Worm (Caenorhabditis elegans): Measurements from ENCODE around the gene C07B5.4.

Gene C07B5.4

ce11 chrX:9512457-9512856 is 17.0 kb upstream of the C07B5.4 start:
- TF ChIP-seq elt-1 (tag; optimal IDR thresholded peaks at IDR 0.05) (peak; percentile 86), R02D3.7 (tag; optimal IDR thresholded peaks at IDR 0.05) (no peak), lin-39 (tag; optimal IDR thresholded peaks at IDR 0.05) (no peak)

DNA sequence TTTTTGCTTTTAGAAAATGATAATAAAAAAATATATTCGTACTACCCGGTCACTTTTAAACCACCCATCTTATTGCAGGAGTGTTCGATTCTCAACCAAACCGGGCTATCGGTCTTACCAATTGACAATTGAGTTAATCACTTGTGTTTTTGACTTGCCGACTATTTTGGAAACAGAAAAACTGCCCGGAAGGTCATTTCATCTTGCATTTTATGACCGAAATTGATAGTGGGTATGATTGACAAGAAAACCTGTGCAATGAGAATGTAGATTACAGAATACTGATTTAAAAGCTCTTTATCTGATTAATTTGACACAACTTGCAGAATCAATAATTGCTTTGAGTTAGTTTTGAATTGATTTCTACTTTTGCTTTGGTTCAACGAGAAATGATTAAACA is 12.4 kb upstream of the C07B5.4 start, which contains the start of gene C07B5.2:
TSS of gene C07B5.2 (minus strand) at position 101 of the 400 bp plus-strand sequence.
- no peak for TF ChIP-seq nhr-76 (tag; optimal IDR thresholded peaks at IDR 0.05)
- no peak for TF ChIP-seq eor-1 (tag; optimal IDR thresholded peaks at IDR 0.05)
- TF ChIP-seq egl-27 (tag; optimal IDR thresholded peaks at IDR 0.05) = no peak
- no peak for TF ChIP-seq mdl-1 (tag; optimal IDR thresholded peaks at IDR 0.05)
- no peak for TF ChIP-seq nhr-67 (tag; optimal IDR thresholded peaks at IDR 0.05)
- TF ChIP-seq lsy-12 (tag; optimal IDR thresholded peaks at IDR 0.05) = no peak
- no peak for TF ChIP-seq fkh-2 (tag; optimal IDR thresholded peaks at IDR 0.05)

- TF ChIP-seq zag-1 (tag; optimal IDR thresholded peaks at IDR 0.05) (no peak), nhr-23 (tag; optimal IDR thresholded peaks at IDR 0.05) (no peak), lin-15B (tag; optimal IDR thresholded peaks at IDR 0.05) (no peak), ceh-16 (tag; optimal IDR thresholded peaks at IDR 0.05) (no peak), egl-27 (tag; optimal IDR thresholded peaks at IDR 0.05) (no peak)
These were observed 10.7 kb upstream of the C07B5.4 start, which contains the start of gene C07B5.6 for ce11 chrX:9518719-9519118. C07B5.6 (plus strand) TSS chrX:9519019.

DNA sequence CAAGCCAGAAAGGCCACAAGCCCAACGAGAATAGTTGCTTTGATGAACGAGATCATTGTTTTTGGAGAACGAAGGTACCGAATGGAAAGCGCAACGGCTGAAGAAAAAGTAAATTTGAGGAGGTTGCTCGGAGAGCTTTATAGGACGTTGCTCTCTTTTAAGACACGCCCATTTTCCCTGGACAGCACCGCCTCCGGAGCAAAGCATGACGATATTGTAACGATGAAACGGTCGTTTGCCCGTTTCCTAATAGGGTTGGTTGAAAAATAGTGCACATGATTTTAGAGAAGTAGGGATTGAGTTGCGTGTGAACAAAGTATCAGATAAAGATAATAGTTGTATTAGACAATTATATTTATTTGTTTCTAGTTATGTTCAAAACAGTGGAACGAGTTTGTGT is 6.3 kb upstream of the C07B5.4 start, which contains the start of gene C07B5.3:
TSS of gene C07B5.3 (minus strand) at position 101 of the 400 bp plus-strand sequence.
- TF ChIP-seq nhr-76 (tag; optimal IDR thresholded peaks at IDR 0.05) (no peak), ceh-28 (tag; optimal IDR thresholded peaks at IDR 0.05) (no peak), fkh-2 (tag; optimal IDR thresholded peaks at IDR 0.05) (no peak), ztf-4 (tag; optimal IDR thresholded peaks at IDR 0.05) (no peak), elt-2 (tag; optimal IDR thresholded peaks at IDR 0.05) (no peak), nhr-25 (tag; optimal IDR thresholded peaks at IDR 0.05) (no peak), pha-4 (tag; optimal IDR thresholded peaks at IDR 0.05) (no peak), elt-3 (tag; optimal IDR thresholded peaks at IDR 0.05) (no peak), egl-5 (tag; optimal IDR thresholded peaks at IDR 0.05) (no peak), fkh-10 (GFP tag; optimal IDR thresholded peaks at IDR 0.05) (no peak), unc-39 (tag; optimal IDR thresholded peaks at IDR 0.05) (no peak)

DNA sequence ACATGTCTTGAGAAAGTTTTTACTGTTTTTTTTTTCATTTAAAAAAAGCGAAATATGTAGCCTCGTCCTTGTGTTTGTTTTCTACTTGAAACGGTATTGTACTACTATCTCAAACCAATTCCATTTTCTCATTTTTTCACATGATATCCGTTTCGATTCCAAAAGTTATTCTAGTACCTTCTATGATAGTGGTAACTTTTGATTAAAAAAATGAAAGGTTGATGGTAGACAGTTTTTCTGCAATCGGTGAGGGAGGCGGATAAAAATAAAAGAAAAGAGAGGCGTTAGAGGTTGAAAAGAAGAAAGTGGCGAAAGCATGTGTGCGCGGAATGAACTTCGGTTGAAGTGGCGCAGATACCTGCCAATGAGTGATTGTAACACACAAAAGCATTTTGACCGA is 1.6 kb upstream of the C07B5.4 start:
- TF ChIP-seq mml-1 (tag; optimal IDR thresholded peaks at IDR 0.05) (no peak), nhr-23 (tag; optimal IDR thresholded peaks at IDR 0.05) (no peak), zag-1 (tag; optimal IDR thresholded peaks at IDR 0.05) (no peak), nhr-25 (tag; optimal IDR thresholded peaks at IDR 0.05) (peak; percentile 46), ztf-11 (tag; optimal IDR thresholded peaks at IDR 0.05) (no peak), hmg-11 (tag; optimal IDR thresholded peaks at IDR 0.05) (no peak), mdl-1 (tag; optimal IDR thresholded peaks at IDR 0.05) (no peak), unc-62 (GFP tag; optimal IDR thresholded peaks at IDR 0.05) (no peak), elt-1 (tag; optimal IDR thresholded peaks at IDR 0.05) (no peak)

- TF ChIP-seq pqm-1 (tag; optimal IDR thresholded peaks at IDR 0.05) (no peak), pha-4 (tag; optimal IDR thresholded peaks at IDR 0.05) (peak; percentile 21)
These were observed 2.2 kb downstream of the C07B5.4 start for ce11 chrX:9531640-9532039.

- TF ChIP-seq jun-1 (tag; optimal IDR thresholded peaks at IDR 0.05) (no peak), eor-1 (tag; optimal IDR thresholded peaks at IDR 0.05) (no peak), elt-3 (tag; optimal IDR thresholded peaks at IDR 0.05) (no peak), nhr-25 (tag; optimal IDR thresholded peaks at IDR 0.05) (peak; percentile 41), ZK546.5 (tag; optimal IDR thresholded peaks at IDR 0.05) (no peak), tbx-2 (tag; optimal IDR thresholded peaks at IDR 0.05) (peak; percentile 36), ztf-11 (tag; optimal IDR thresholded peaks at IDR 0.05) (no peak), egl-27 (tag; optimal IDR thresholded peaks at IDR 0.05) (no peak), nhr-11 (tag; optimal IDR thresholded peaks at IDR 0.05) (no peak), ceh-82 (tag; optimal IDR thresholded peaks at IDR 0.05) (no peak), ceh-16 (tag; optimal IDR thresholded peaks at IDR 0.05) (no peak), elt-1 (tag; optimal IDR thresholded peaks at IDR 0.05) (no peak), ztf-4 (tag; optimal IDR thresholded peaks at IDR 0.05) (no peak), elt-2 (tag; optimal IDR thresholded peaks at IDR 0.05) (no peak), ama-1 (optimal IDR thresholded peaks at IDR 0.05) (peak; percentile 71), nhr-67 (tag; optimal IDR thresholded peaks at IDR 0.05) (no peak), fkh-10 (GFP tag; optimal IDR thresholded peaks at IDR 0.05) (no peak), nhr-12 (tag; optimal IDR thresholded peaks at IDR 0.05) (no peak), nhr-76 (tag; optimal IDR thresholded peaks at IDR 0.05) (no peak), ceh-9 (tag; optimal IDR thresholded peaks at IDR 0.05) (no peak), zag-1 (tag; optimal IDR thresholded peaks at IDR 0.05) (no peak), daf-12 (tag; optimal IDR thresholded peaks at IDR 0.05) (no peak), hmg-11 (tag; optimal IDR thresholded peaks at IDR 0.05) (no peak), mdl-1 (tag; optimal IDR thresholded peaks at IDR 0.05) (no peak), lsy-12 (tag; optimal IDR thresholded peaks at IDR 0.05) (no peak), R02D3.7 (tag; optimal IDR thresholded peaks at IDR 0.05) (no peak), aly-2 (tag; optimal IDR thresholded peaks at IDR 0.05) (no peak), fos-1 (tag; optimal IDR thresholded peaks at IDR 0.05) (no peak), nhr-23 (tag; optimal IDR thresholded peaks at IDR 0.05) (peak; percentile 2), pqm-1 (tag; optimal IDR thresholded peaks at IDR 0.05) (no peak), fkh-2 (tag; optimal IDR thresholded peaks at IDR 0.05) (no peak)
These were observed 6.5 kb downstream of the C07B5.4 start for ce11 chrX:9536008-9536407.
